Worm (Caenorhabditis elegans): Measurements from ENCODE around the gene C44H9.6.
A peak's percentile ranks its signal among the peaks of the same experiment; 100 is the strongest.

The C44H9.6 gene

ce11 chrV:12859144-12859543 is 14.0 kb upstream of the C44H9.6 start, which contains the start of gene anp-1:
TSS of gene anp-1 (plus strand) at chrV:12859444.
- TF ChIP-seq F55B11.4 (tag; optimal IDR thresholded peaks at IDR 0.05; ENCODE audit: borderline replicate concordance, insufficient read depth) (no peak), gei-17 (GFP tag; optimal IDR thresholded peaks at IDR 0.05) (no peak), B0336.3 (GFP tag; IDR thresholded peaks at IDR 0.05) (no peak), snpc-3.4 (tag; optimal IDR thresholded peaks at IDR 0.05) (no peak), F37B4.10 (GFP tag; IDR thresholded peaks at IDR 0.05) (no peak), hlh-26 (GFP tag; conservative IDR thresholded peaks at IDR 0.05) (no peak), nhr-120 (GFP tag; IDR thresholded peaks at IDR 0.05) (no peak)

ce11 chrV:12854766-12855165 is 9.6 kb upstream of the C44H9.6 start, which contains the start of gene C44H9.7:
TSS of gene C44H9.7 (minus strand) at chrV:12854866.
- TF ChIP-seq ztf-18 (tag; optimal IDR thresholded peaks at IDR 0.05) = no peak
- no peak for TF ChIP-seq die-1 (tag; optimal IDR thresholded peaks at IDR 0.05)
- TF ChIP-seq ztf-3 (GFP tag; optimal IDR thresholded peaks at IDR 0.05) = no peak
- no peak for TF ChIP-seq tbx-9 (tag; optimal IDR thresholded peaks at IDR 0.05; ENCODE audit: borderline replicate concordance)
- TF ChIP-seq nhr-27 (tag; optimal IDR thresholded peaks at IDR 0.05) = no peak
- no peak for TF ChIP-seq Y95B8A.8 (GFP tag; IDR thresholded peaks at IDR 0.05)
- no peak for TF ChIP-seq zim-3 (tag; optimal IDR thresholded peaks at IDR 0.05)
- TF ChIP-seq C17E4.6 (GFP tag; IDR thresholded peaks at IDR 0.05) = no peak
- no peak for TF ChIP-seq hsf-1 (GFP tag; IDR thresholded peaks at IDR 0.05)
- TF ChIP-seq D2030.7 (GFP tag; IDR thresholded peaks at IDR 0.05) = no peak
- no peak for TF ChIP-seq attf-6 (GFP tag; IDR thresholded peaks at IDR 0.05)

- no peak for TF ChIP-seq chd-7 (tag; optimal IDR thresholded peaks at IDR 0.05)
- no peak for TF ChIP-seq sptf-2 (GFP tag; optimal IDR thresholded peaks at IDR 0.05)
- TF ChIP-seq hmg-20 (GFP tag; IDR thresholded peaks at IDR 0.05) = no peak
- TF ChIP-seq cebp-2 (GFP tag; IDR thresholded peaks at IDR 0.05) = no peak
- TF ChIP-seq ztf-22 (GFP tag; optimal IDR thresholded peaks at IDR 0.05) = no peak
- peak; percentile 56 for TF ChIP-seq nhr-80 (tag; optimal IDR thresholded peaks at IDR 0.05)
- no peak for TF ChIP-seq egl-44 (GFP tag; IDR thresholded peaks at IDR 0.05)
- TF ChIP-seq rpc-1 (optimal IDR thresholded peaks at IDR 0.05) = no peak
- no peak for TF ChIP-seq rpc-1 (tag; optimal IDR thresholded peaks at IDR 0.05)
These were observed 7.2 kb upstream of the C44H9.6 start for ce11 chrV:12852355-12852754.

ce11 chrV:12849736-12850135 is 4.6 kb upstream of the C44H9.6 start, which contains the start of gene C44H9.5:
TSS of gene C44H9.5 (minus strand) at chrV:12849864.
- TF ChIP-seq lin-35 (GFP tag; optimal IDR thresholded peaks at IDR 0.05) (no peak), nhr-80 (tag; optimal IDR thresholded peaks at IDR 0.05) (peak; percentile 49)

ce11 chrV:12844748-12845147 is 399 bp downstream of the C44H9.6 start:
- no peak for TF ChIP-seq Y79H2A.3 (GFP tag; conservative IDR thresholded peaks at IDR 0.05)
- TF ChIP-seq egl-44 (GFP tag; IDR thresholded peaks at IDR 0.05) = no peak
- TF ChIP-seq F55B11.4 (tag; optimal IDR thresholded peaks at IDR 0.05; ENCODE audit: borderline replicate concordance, insufficient read depth) = no peak
- no peak for TF ChIP-seq let-607 (tag; optimal IDR thresholded peaks at IDR 0.05)
- no peak for TF ChIP-seq lin-40 (tag; optimal IDR thresholded peaks at IDR 0.05)
- TF ChIP-seq F33H1.4 (GFP tag; IDR thresholded peaks at IDR 0.05) = no peak
- no peak for TF ChIP-seq ztf-22 (GFP tag; optimal IDR thresholded peaks at IDR 0.05)
- TF ChIP-seq F52B5.7 (tag; optimal IDR thresholded peaks at IDR 0.05) = no peak
- TF ChIP-seq F57A8.1 (GFP tag; optimal IDR thresholded peaks at IDR 0.05) = no peak

Data from whole organism, young adult.